Worm (Caenorhabditis elegans): Measurements from ENCODE around the gene lgc-43.

DNA sequence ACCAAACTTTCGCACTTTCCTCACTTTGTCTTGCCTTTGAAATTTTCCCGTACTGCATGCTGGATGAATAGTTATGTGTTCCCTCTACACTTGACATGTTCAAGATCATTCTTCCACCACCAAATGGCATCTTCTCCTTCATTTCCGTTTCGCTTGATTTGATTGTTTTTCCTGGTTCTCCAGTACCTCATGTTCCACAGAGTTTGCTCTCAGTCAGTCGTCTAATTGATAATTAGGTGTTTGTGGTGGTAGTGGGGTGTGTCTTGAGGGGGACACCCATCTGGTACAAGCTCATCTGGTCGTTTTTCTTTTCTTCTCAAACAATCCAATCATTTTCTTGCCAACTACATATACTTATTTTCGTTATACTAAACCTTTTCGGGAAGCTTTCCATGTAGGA, 7.4 kb upstream of the lgc-43 start:
- TF ChIP-seq vab-15 (tag; optimal IDR thresholded peaks at IDR 0.05) (no peak), nhr-84 (tag; optimal IDR thresholded peaks at IDR 0.05) (no peak), sox-4 (tag; optimal IDR thresholded peaks at IDR 0.05) (no peak), mdl-1 (tag; optimal IDR thresholded peaks at IDR 0.05) (no peak), lir-3 (tag; optimal IDR thresholded peaks at IDR 0.05; ENCODE audit: poor library complexity) (no peak), efl-1 (optimal IDR thresholded peaks at IDR 0.05) (no peak), efl-1 (GFP tag; optimal IDR thresholded peaks at IDR 0.05 in 1 of 2) (peak in 1 of 2 experiments; percentile 81), nhr-237 (tag; optimal IDR thresholded peaks at IDR 0.05) (no peak), ceh-88 (GFP tag; IDR thresholded peaks at IDR 0.05) (no peak), fkh-10 (GFP tag; optimal IDR thresholded peaks at IDR 0.05) (no peak), nhr-11 (tag; optimal IDR thresholded peaks at IDR 0.05) (no peak), skn-1 (tag; optimal IDR thresholded peaks at IDR 0.05) (no peak), elt-2 (tag; optimal IDR thresholded peaks at IDR 0.05) (no peak), C34B4.2 (tag; optimal IDR thresholded peaks at IDR 0.05) (no peak)

Data from whole organism, L1 larva.